Worm (Caenorhabditis elegans): ENCODE data around the gene R186.3.
A peak's percentile ranks its signal among the peaks of the same experiment; 100 is the strongest.

Gene R186.3

ce11 chrV:12961085-12961560 is 5.9 kb downstream of the R186.3 start, which contains the start of gene mpst-7:
TSS of gene mpst-7 (minus strand) at chrV:12961135.
- TF ChIP-seq tbx-37 (GFP tag; conservative IDR thresholded peaks at IDR 0.05), result no peak

ce11 chrV:12954261-12954660 is 12.7 kb downstream of the R186.3 start:
- TF ChIP-seq F13C5.2 (tag; optimal IDR thresholded peaks at IDR 0.05), result no peak
- no peak for TF ChIP-seq ceh-13 (GFP tag; optimal IDR thresholded peaks at IDR 0.05)
- TF ChIP-seq tra-4 (tag; optimal IDR thresholded peaks at IDR 0.05), result no peak
- TF ChIP-seq flt-1 (GFP tag; IDR thresholded peaks at IDR 0.05), result no peak

ce11 chrV:12953702-12954101 is 13.3 kb downstream of the R186.3 start, which contains the start of gene eif-3.K:
TSS of gene eif-3.K (plus strand) at chrV:12954002.
- no peak for TF ChIP-seq B0310.2 (tag; optimal IDR thresholded peaks at IDR 0.05)
- no peak for TF ChIP-seq F13C5.2 (tag; optimal IDR thresholded peaks at IDR 0.05)
- TF ChIP-seq sea-1 (GFP tag; conservative IDR thresholded peaks at IDR 0.05), result no peak
- no peak for TF ChIP-seq flt-1 (GFP tag; IDR thresholded peaks at IDR 0.05)
- no peak for TF ChIP-seq tbx-37 (GFP tag; conservative IDR thresholded peaks at IDR 0.05)
- no peak for TF ChIP-seq ceh-36 (tag; optimal IDR thresholded peaks at IDR 0.05)
- TF ChIP-seq aly-1 (tag; optimal IDR thresholded peaks at IDR 0.05), result no peak
- no peak for TF ChIP-seq tbx-11 (GFP tag; IDR thresholded peaks at IDR 0.05)
- TF ChIP-seq hmbx-1 (tag; optimal IDR thresholded peaks at IDR 0.05), result no peak
- no peak for TF ChIP-seq ets-7 (tag; optimal IDR thresholded peaks at IDR 0.05)
- TF ChIP-seq ceh-13 (GFP tag; optimal IDR thresholded peaks at IDR 0.05), result no peak
- no peak for TF ChIP-seq ama-1 (optimal IDR thresholded peaks at IDR 0.05)
- no peak for TF ChIP-seq hnd-1 (tag; optimal IDR thresholded peaks at IDR 0.05)
- TF ChIP-seq tra-4 (tag; optimal IDR thresholded peaks at IDR 0.05), result no peak
- no peak for TF ChIP-seq scrt-1 (GFP tag; IDR thresholded peaks at IDR 0.05)
- TF ChIP-seq pes-1 (GFP tag; IDR thresholded peaks at IDR 0.05), result no peak
- no peak for TF ChIP-seq hmg-4 (GFP tag; optimal IDR thresholded peaks at IDR 0.05)

- no peak for TF ChIP-seq ets-7 (tag; optimal IDR thresholded peaks at IDR 0.05)
- TF ChIP-seq sea-1 (GFP tag; conservative IDR thresholded peaks at IDR 0.05), result no peak
- no peak for TF ChIP-seq ama-1 (optimal IDR thresholded peaks at IDR 0.05)
- TF ChIP-seq ceh-36 (tag; optimal IDR thresholded peaks at IDR 0.05), result no peak
- no peak for TF ChIP-seq flt-1 (GFP tag; IDR thresholded peaks at IDR 0.05)
- TF ChIP-seq tbx-11 (GFP tag; IDR thresholded peaks at IDR 0.05), result no peak
- TF ChIP-seq tbx-37 (GFP tag; conservative IDR thresholded peaks at IDR 0.05), result no peak; the same call in 1 of the 2 replicates
- TF ChIP-seq hmg-4 (GFP tag; optimal IDR thresholded peaks at IDR 0.05), result no peak
- TF ChIP-seq tra-4 (tag; optimal IDR thresholded peaks at IDR 0.05), result no peak
- TF ChIP-seq ceh-13 (GFP tag; optimal IDR thresholded peaks at IDR 0.05), result no peak
- TF ChIP-seq hmbx-1 (tag; optimal IDR thresholded peaks at IDR 0.05), result no peak
- no peak for TF ChIP-seq hnd-1 (tag; optimal IDR thresholded peaks at IDR 0.05)
- TF ChIP-seq F13C5.2 (tag; optimal IDR thresholded peaks at IDR 0.05), result no peak
- TF ChIP-seq scrt-1 (GFP tag; IDR thresholded peaks at IDR 0.05), result no peak
- no peak for TF ChIP-seq B0310.2 (tag; optimal IDR thresholded peaks at IDR 0.05)
- no peak for TF ChIP-seq pes-1 (GFP tag; IDR thresholded peaks at IDR 0.05)
- no peak for TF ChIP-seq aly-1 (tag; optimal IDR thresholded peaks at IDR 0.05)
Measured at ce11 chrV:12952287-12952686, 14.7 kb downstream of the R186.3 start, which contains the start of gene pqn-68. TSS of gene pqn-68 (plus strand) at chrV:12952636.

DNA sequence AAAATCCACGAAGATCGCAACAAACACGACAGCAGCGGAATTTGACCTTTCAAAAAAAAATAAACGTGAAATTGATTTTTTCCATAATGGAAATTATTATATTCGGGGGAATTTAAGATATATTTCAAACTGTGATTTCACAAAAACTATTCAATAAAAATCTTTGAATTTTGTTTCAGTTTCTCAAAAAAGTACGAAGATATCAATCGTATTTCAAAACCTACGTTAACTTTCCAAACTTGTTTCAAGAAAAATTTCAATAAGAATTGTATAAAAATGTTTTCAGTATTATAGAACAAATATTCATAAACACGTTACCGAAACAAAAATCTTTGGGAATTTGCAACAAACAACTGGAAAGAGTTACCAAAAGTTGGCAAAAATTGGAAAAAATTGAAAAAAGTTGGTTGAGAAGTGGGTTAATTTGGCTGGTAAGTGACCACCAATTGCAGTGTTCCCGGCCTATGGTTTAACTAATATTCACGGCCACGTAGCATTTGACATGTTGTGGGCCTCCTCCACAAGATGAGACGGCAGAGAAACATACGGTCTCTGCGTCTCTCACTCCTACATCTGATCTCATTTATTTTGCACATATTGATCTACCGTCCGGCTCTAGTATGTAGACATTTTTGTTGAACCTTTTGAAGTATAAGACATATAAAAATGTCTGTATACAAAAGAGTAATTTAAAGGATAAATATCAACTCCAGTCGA is 16.0 kb downstream of the R186.3 start, which contains the start of the genes T16G1.9 and T16G1.18:
Gene T16G1.9 (minus strand): TSS at position 51 of the 717 bp plus-strand sequence.
Gene T16G1.18 (plus strand): TSS at position 493 of the 717 bp plus-strand sequence.
- TF ChIP-seq pes-1 (GFP tag; IDR thresholded peaks at IDR 0.05) (no peak), tbx-11 (GFP tag; IDR thresholded peaks at IDR 0.05) (no peak), F13C5.2 (tag; optimal IDR thresholded peaks at IDR 0.05) (peak; percentile 56)

DNA sequence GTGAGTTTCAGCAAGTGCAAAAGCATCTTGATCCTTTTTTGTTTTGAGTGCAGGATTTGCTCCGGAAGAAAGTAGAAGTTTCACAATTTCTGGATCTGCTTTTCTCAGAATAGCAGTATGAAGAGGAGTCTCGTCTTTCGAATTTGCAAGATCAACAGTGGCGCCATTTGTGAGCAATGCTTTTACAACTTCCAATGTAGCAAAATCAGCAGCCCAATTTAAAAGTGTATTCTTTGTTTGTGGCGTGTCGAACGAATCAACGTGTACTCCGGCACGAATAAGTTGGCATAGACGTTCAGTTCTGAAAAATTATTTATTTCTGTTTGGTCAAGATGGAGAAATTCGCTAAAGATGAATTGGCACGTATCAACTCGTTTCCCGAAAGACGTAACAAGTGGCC is 17.4 kb downstream of the R186.3 start, which contains the start of gene T16G1.13:
Gene T16G1.13 (plus strand): TSS at position 301 of the 400 bp plus-strand sequence.
- TF ChIP-seq hmg-4 (GFP tag; optimal IDR thresholded peaks at IDR 0.05), result no peak
- no peak for TF ChIP-seq hmbx-1 (tag; optimal IDR thresholded peaks at IDR 0.05)
- TF ChIP-seq ceh-36 (tag; optimal IDR thresholded peaks at IDR 0.05), result no peak
- no peak for TF ChIP-seq ama-1 (optimal IDR thresholded peaks at IDR 0.05)
- no peak for TF ChIP-seq aly-1 (tag; optimal IDR thresholded peaks at IDR 0.05)
- no peak for TF ChIP-seq tbx-37 (GFP tag; conservative IDR thresholded peaks at IDR 0.05)
- TF ChIP-seq tbx-11 (GFP tag; IDR thresholded peaks at IDR 0.05), result no peak
- TF ChIP-seq sea-1 (GFP tag; conservative IDR thresholded peaks at IDR 0.05), result no peak
- TF ChIP-seq B0310.2 (tag; optimal IDR thresholded peaks at IDR 0.05), result no peak
- no peak for TF ChIP-seq flt-1 (GFP tag; IDR thresholded peaks at IDR 0.05)
- TF ChIP-seq F13C5.2 (tag; optimal IDR thresholded peaks at IDR 0.05), result no peak

- TF ChIP-seq ets-7 (tag; optimal IDR thresholded peaks at IDR 0.05), result no peak
Measured at ce11 chrV:12944775-12945174, 22.2 kb downstream of the R186.3 start, which contains the start of gene grl-2. TSS of gene grl-2 (plus strand) at chrV:12945075.

ce11 chrV:12944229-12944628 is 22.8 kb downstream of the R186.3 start, which contains the start of gene T16G1.3:
TSS of gene T16G1.3 (minus strand) at chrV:12944329.
- TF ChIP-seq tra-4 (tag; optimal IDR thresholded peaks at IDR 0.05) (no peak), hmg-4 (GFP tag; optimal IDR thresholded peaks at IDR 0.05) (no peak), flt-1 (GFP tag; IDR thresholded peaks at IDR 0.05) (no peak), pes-1 (GFP tag; IDR thresholded peaks at IDR 0.05) (no peak)

Measured in whole organism, early embryonic.